Worm (Caenorhabditis elegans): ENCODE results near the gene cest-25.

cest-25 gene

ce11 chrIII:2686663-2687062 is 52.7 kb downstream of the cest-25 start:
- TF ChIP-seq mes-4 (tag; optimal IDR thresholded peaks at IDR 0.05) (no peak), atf-7 (tag; optimal IDR thresholded peaks at IDR 0.05) (no peak), B0035.1 (tag; optimal IDR thresholded peaks at IDR 0.05) (no peak), gei-17 (GFP tag; optimal IDR thresholded peaks at IDR 0.05) (no peak), somi-1 (GFP tag; optimal IDR thresholded peaks at IDR 0.05) (no peak), egl-44 (GFP tag; IDR thresholded peaks at IDR 0.05) (no peak), sdz-38 (tag; optimal IDR thresholded peaks at IDR 0.05) (no peak), mcd-1 (GFP tag; IDR thresholded peaks at IDR 0.05) (no peak), F52B5.7 (tag; optimal IDR thresholded peaks at IDR 0.05) (no peak), zfh-2 (GFP tag; conservative IDR thresholded peaks at IDR 0.05) (no peak), bed-1 (GFP tag; IDR thresholded peaks at IDR 0.05) (no peak), nfyb-1 (GFP tag; IDR thresholded peaks at IDR 0.05) (no peak)

- TF ChIP-seq K11D2.4 (GFP tag; IDR thresholded peaks at IDR 0.05) (no peak), hrde-1 (tag; optimal IDR thresholded peaks at IDR 0.05; ENCODE audit: borderline replicate concordance) (no peak), somi-1 (GFP tag; optimal IDR thresholded peaks at IDR 0.05) (no peak), F33H1.4 (GFP tag; IDR thresholded peaks at IDR 0.05) (no peak), chd-7 (tag; optimal IDR thresholded peaks at IDR 0.05) (no peak), rec-8 (tag; optimal IDR thresholded peaks at IDR 0.05) (no peak), lir-1 (GFP tag; conservative IDR thresholded peaks at IDR 0.05) (no peak), rpc-1 (optimal IDR thresholded peaks at IDR 0.05) (no peak), rpc-1 (tag; optimal IDR thresholded peaks at IDR 0.05) (no peak), ccch-3 (GFP tag; optimal IDR thresholded peaks at IDR 0.05) (no peak), tbx-9 (tag; optimal IDR thresholded peaks at IDR 0.05; ENCODE audit: borderline replicate concordance) (no peak), tlf-1 (GFP tag; optimal IDR thresholded peaks at IDR 0.05) (no peak), zfh-2 (GFP tag; conservative IDR thresholded peaks at IDR 0.05) (no peak), dox-1 (GFP tag; IDR thresholded peaks at IDR 0.05) (no peak), F10E7.11 (tag; optimal IDR thresholded peaks at IDR 0.05) (no peak), akir-1 (GFP tag; optimal IDR thresholded peaks at IDR 0.05) (no peak)
These were observed 53.3 kb downstream of the cest-25 start, which contains the start of the genes Y71H2AL.2, Y71H2AL.4 and pbo-1 for ce11 chrIII:2686064-2686463. TSS of gene Y71H2AL.2 (plus strand) at chrIII:2686364. TSS of gene Y71H2AL.4 (plus strand) at chrIII:2686408. TSS of gene pbo-1 (minus strand) at chrIII:2686463.
